Worm (Caenorhabditis elegans): ENCODE measurements around the gene F21H7.12.

- TF ChIP-seq unc-62 (GFP tag; optimal IDR thresholded peaks at IDR 0.05 in 1 of 2) (no peak), unc-62 (tag; optimal IDR thresholded peaks at IDR 0.05) (no peak), fkh-10 (GFP tag; optimal IDR thresholded peaks at IDR 0.05) (no peak), ztf-7 (tag; optimal IDR thresholded peaks at IDR 0.05) (no peak), nhr-77 (tag; optimal IDR thresholded peaks at IDR 0.05) (no peak), ZK546.5 (tag; optimal IDR thresholded peaks at IDR 0.05) (no peak), ama-1 (optimal IDR thresholded peaks at IDR 0.05) (no peak), ces-1 (GFP tag; optimal IDR thresholded peaks at IDR 0.05) (no peak), unc-130 (GFP tag; optimal IDR thresholded peaks at IDR 0.05) (no peak), zip-11 (GFP tag; IDR thresholded peaks at IDR 0.05) (no peak), zfp-2 (tag; optimal IDR thresholded peaks at IDR 0.05) (no peak)
Observed at ce11 chrV:16210257-16211002, 19.5 kb upstream of the F21H7.12 start, which contains the start of gene F11A5.16.

Measured in whole organism, L4 larva.